Fruit fly (Drosophila melanogaster) whole organism, embryonic: ENCODE data around the gene CG31717.
A peak's percentile ranks its signal among the peaks of the same experiment; 100 is the strongest.

Experiments
- Atf-2 ChIP-seq: fragments of 200-800 bp; sonication (Bioruptor generic); optimal IDR thresholded peaks from 2 replicates; lab custom pipeline; 2016; ENCODE audit warnings: missing biosample characterization, missing genetic modification characterization
- Atf3 ChIP-seq: fragments of 200-800 bp; sonication (Bioruptor generic); optimal IDR thresholded peaks from 3 replicates; lab custom pipeline; 2016; ENCODE audit warnings: missing biosample characterization, missing genetic modification characterization
- Bteb2 ChIP-seq: fragments of 200-800 bp; sonication (Bioruptor generic); optimal IDR thresholded peaks from 2 replicates; lab custom pipeline; 2016; ENCODE audit warnings: missing biosample characterization, missing genetic modification characterization
- CG10147 ChIP-seq: fragments of 200-800 bp; sonication (Bioruptor generic); optimal IDR thresholded peaks from 2 replicates; lab custom pipeline; 2019; ENCODE audit warnings: missing biosample characterization, mild to moderate bottlenecking, missing genetic modification characterization, moderate library complexity
- CG10209 ChIP-seq: fragments of 200-800 bp; sonication (Bioruptor generic); optimal IDR thresholded peaks from 3 replicates; lab custom pipeline; 2017; ENCODE audit warnings: missing biosample characterization, mild to moderate bottlenecking, missing genetic modification characterization, missing genetic modification reagents
- CG10462 ChIP-seq: fragments of 200-800 bp; sonication (Bioruptor generic); optimal IDR thresholded peaks from 2 replicates; lab custom pipeline; 2016; ENCODE audit warnings: missing biosample characterization, missing genetic modification characterization
- CG10654 ChIP-seq: fragments of 200-800 bp; sonication (Bioruptor generic); optimal IDR thresholded peaks from 2 replicates; lab custom pipeline; 2016; ENCODE audit warnings: missing biosample characterization, missing genetic modification characterization
- CG13287 ChIP-seq: fragments of 200-800 bp; sonication (Bioruptor generic); IDR thresholded peaks from 2 replicates; pipeline ENCODE4 v1.3.6; 2022; ENCODE audit warnings: missing biosample characterization, missing genetic modification characterization; ENCODE audit not compliant: partially characterized antibody
- CG14667 ChIP-seq: fragments of 200-800 bp; sonication (Bioruptor generic); IDR thresholded peaks from 2 replicates; pipeline ENCODE4 v1.3.6; 2022; ENCODE audit warnings: missing biosample characterization, missing genetic modification characterization
- CG15011 ChIP-seq: fragments of 200-800 bp; sonication (Bioruptor generic); optimal IDR thresholded peaks from 3 replicates; lab custom pipeline; 2018; ENCODE audit warnings: missing biosample characterization, mild to moderate bottlenecking, missing genetic modification characterization
- CG2678 ChIP-seq: fragments of 200-800 bp; sonication (Bioruptor generic); optimal IDR thresholded peaks from 3 replicates; lab custom pipeline; 2019; ENCODE audit warnings: missing biosample characterization, mild to moderate bottlenecking, missing genetic modification characterization, moderate library complexity
- CG2712 ChIP-seq: fragments of 200-800 bp; optimal IDR thresholded peaks from 3 replicates; lab custom pipeline; 2019; ENCODE audit warnings: missing biosample characterization, mild to moderate bottlenecking, missing genetic modification characterization, moderate library complexity
- CG2875 ChIP-seq: fragments of 200-800 bp; sonication (Bioruptor generic); optimal IDR thresholded peaks from 2 replicates; lab custom pipeline; 2017; ENCODE audit warnings: missing biosample characterization, mild to moderate bottlenecking, missing genetic modification characterization, missing genetic modification reagents
- CG30431 ChIP-seq: fragments of 200-800 bp; sonication (Bioruptor generic); optimal IDR thresholded peaks from 2 replicates; lab custom pipeline; 2017; ENCODE audit warnings: missing biosample characterization, missing genetic modification characterization
- CG31365 ChIP-seq: fragments of 200-800 bp; sonication (Bioruptor generic); optimal IDR thresholded peaks from 2 replicates; lab custom pipeline; 2018; ENCODE audit warnings: missing biosample characterization, mild to moderate bottlenecking, missing genetic modification characterization
- CG34422 ChIP-seq: fragments of 200-800 bp; sonication (Bioruptor generic); IDR thresholded peaks from 3 replicates; pipeline ENCODE4 v1.3.6; 2022; ENCODE audit warnings: missing biosample characterization, missing genetic modification characterization
- CG4328 ChIP-seq: fragments of 200-800 bp; sonication (Bioruptor generic); optimal IDR thresholded peaks from 3 replicates; lab custom pipeline; 2017; ENCODE audit warnings: missing biosample characterization, missing genetic modification reagents, missing genetic modification characterization
- CG6272 ChIP-seq: fragments of 200-800 bp; sonication (Bioruptor generic); IDR thresholded peaks from 2 replicates; pipeline ENCODE4 v1.3.6; 2022; ENCODE audit warnings: missing biosample characterization, missing genetic modification characterization
- CG6854 ChIP-seq: fragments of 200-800 bp; sonication (Bioruptor generic); optimal IDR thresholded peaks from 3 replicates; lab custom pipeline; 2017; ENCODE audit warnings: missing biosample characterization, mild to moderate bottlenecking, missing genetic modification characterization
- CG7556 ChIP-seq: fragments of 200-800 bp; sonication (Bioruptor generic); optimal IDR thresholded peaks from 2 replicates; lab custom pipeline; 2017; ENCODE audit warnings: missing biosample characterization, mild to moderate bottlenecking, missing genetic modification characterization
- CG7786 ChIP-seq: fragments of 200-800 bp; sonication (Bioruptor generic); optimal IDR thresholded peaks from 2 replicates; lab custom pipeline; 2016; ENCODE audit warnings: missing biosample characterization, missing genetic modification characterization
- CG7928 ChIP-seq: fragments of 200-800 bp; sonication (Bioruptor generic); optimal IDR thresholded peaks from 2 replicates; lab custom pipeline; 2017; ENCODE audit warnings: missing biosample characterization, mild to moderate bottlenecking, missing genetic modification characterization
- CG8765 ChIP-seq: fragments of 200-800 bp; sonication (Bioruptor generic); IDR thresholded peaks from 2 replicates; pipeline ENCODE4 v1.3.6; 2022; ENCODE audit warnings: missing biosample characterization, missing genetic modification characterization
- CG9932 ChIP-seq: fragments of 200-800 bp; sonication (Bioruptor generic); IDR thresholded peaks from 2 replicates; pipeline ENCODE4 v1.3.6; 2022; ENCODE audit warnings: missing biosample characterization, missing genetic modification characterization
- Camta ChIP-seq: fragments of 200-800 bp; sonication (Bioruptor generic); optimal IDR thresholded peaks from 2 replicates; lab custom pipeline; 2016; ENCODE audit warnings: missing biosample characterization, missing genetic modification characterization
- D ChIP-seq, 2 experiments: fragments of 200-800 bp in 1 of 2; fragments of >200 bp in 1 of 2; sonication (Bioruptor generic) in 1 of 2; optimal IDR thresholded peaks; 2 replicates in 1 of 2; 3 replicates in 1 of 2; lab custom pipeline; 2017; ENCODE audit warnings: mild to moderate bottlenecking in 1 of 2, missing biosample characterization in 1 of 2, missing genetic modification characterization in 1 of 2, missing genetic modification reagents in 1 of 2
- Fer1 ChIP-seq: fragments of 200-800 bp; sonication (Bioruptor generic); optimal IDR thresholded peaks from 2 replicates; lab custom pipeline; 2017; ENCODE audit warnings: missing biosample characterization, mild to moderate bottlenecking, missing genetic modification characterization
- NC2β ChIP-seq: fragments of 200-800 bp; sonication (Bioruptor generic); optimal IDR thresholded peaks from 2 replicates; lab custom pipeline; 2016; ENCODE audit warnings: missing biosample characterization, missing genetic modification characterization
- Poxn ChIP-seq: fragments of 200-800 bp; sonication (Bioruptor generic); IDR thresholded peaks from 2 replicates; pipeline ENCODE4 v1.3.6; 2022; ENCODE audit warnings: missing biosample characterization, missing genetic modification characterization
- Rx ChIP-seq: fragments of 200-800 bp; sonication (Bioruptor generic); IDR thresholded peaks from 2 replicates; pipeline ENCODE4 v1.3.6; 2022; ENCODE audit warnings: missing biosample characterization, missing genetic modification characterization
- Taf1 ChIP-seq: fragments of 200-800 bp; sonication (Bioruptor generic); IDR thresholded peaks from 2 replicates; pipeline ENCODE4 v1.3.6; 2022; ENCODE audit warnings: missing biosample characterization, missing genetic modification characterization
- al ChIP-seq: fragments of 200-800 bp; sonication (Bioruptor generic); IDR thresholded peaks from 2 replicates; pipeline ENCODE4 v1.3.6; 2022; ENCODE audit warnings: missing biosample characterization, missing genetic modification characterization
- ato ChIP-seq: fragments of 200-800 bp; sonication (Bioruptor generic); IDR thresholded peaks from 2 replicates; pipeline ENCODE4 v1.3.6; 2022; ENCODE audit warnings: missing biosample characterization, missing genetic modification characterization; ENCODE audit not compliant: partially characterized antibody
- bab2 ChIP-seq: fragments of 200-800 bp; sonication (Bioruptor generic); optimal IDR thresholded peaks from 2 replicates; lab custom pipeline; 2016; ENCODE audit warnings: missing biosample characterization, missing genetic modification characterization
- cas ChIP-seq: fragments of 200-800 bp; sonication (Bioruptor generic); IDR thresholded peaks from 2 replicates; pipeline ENCODE4 v1.3.6; 2022; ENCODE audit warnings: missing biosample characterization, missing genetic modification characterization
- chn ChIP-seq: fragments of 200-800 bp; sonication (Bioruptor generic); optimal IDR thresholded peaks from 2 replicates; lab custom pipeline; 2016; ENCODE audit warnings: missing biosample characterization, missing genetic modification characterization
- fu2 ChIP-seq: fragments of 200-800 bp; sonication (Bioruptor generic); optimal IDR thresholded peaks from 2 replicates; lab custom pipeline; 2016; ENCODE audit warnings: missing biosample characterization, missing genetic modification characterization
- gcm ChIP-seq: fragments of 200-800 bp; sonication (Bioruptor generic); optimal IDR thresholded peaks from 2 replicates; lab custom pipeline; 2019; ENCODE audit warnings: missing biosample characterization, mild to moderate bottlenecking, missing genetic modification characterization, moderate library complexity
- gem ChIP-seq: fragments of 200-800 bp; sonication (Bioruptor generic); optimal IDR thresholded peaks from 2 replicates; lab custom pipeline; 2019; ENCODE audit warnings: missing biosample characterization, mild to moderate bottlenecking, missing genetic modification characterization, moderate library complexity
- gt ChIP-seq: fragments of 200-800 bp; sonication (Bioruptor generic); IDR thresholded peaks from 2 replicates; pipeline ENCODE4 v1.3.6; 2022; ENCODE audit warnings: missing biosample characterization, missing genetic modification characterization
- hth ChIP-seq: fragments of >200 bp; optimal IDR thresholded peaks from 2 replicates; lab custom pipeline; 2017; ENCODE audit warnings: inconsistent platforms
- inv ChIP-seq: fragments of 200-800 bp; sonication (Bioruptor generic); IDR thresholded peaks from 2 replicates; pipeline ENCODE4 v1.3.6; 2022; ENCODE audit warnings: missing biosample characterization, missing genetic modification characterization; ENCODE audit not compliant: partially characterized antibody
- klu ChIP-seq: fragments of 200-800 bp; sonication (Bioruptor generic); IDR thresholded peaks from 2 replicates; pipeline ENCODE4 v1.3.6; 2022; ENCODE audit warnings: missing biosample characterization, missing genetic modification characterization
- nerfin-2 ChIP-seq: fragments of 200-800 bp; sonication (Bioruptor generic); IDR thresholded peaks from 2 replicates; pipeline ENCODE4 v1.3.6; 2022; ENCODE audit warnings: missing biosample characterization, missing genetic modification characterization; ENCODE audit not compliant: partially characterized antibody
- oc ChIP-seq: fragments of 200-800 bp; sonication (Bioruptor generic); optimal IDR thresholded peaks from 2 replicates; lab custom pipeline; 2018; ENCODE audit warnings: missing biosample characterization, mild to moderate bottlenecking, missing genetic modification characterization, moderate library complexity
- peb ChIP-seq: fragments of 200-800 bp; sonication (Bioruptor generic); IDR thresholded peaks from 2 replicates; pipeline ENCODE4 v1.3.6; 2022; ENCODE audit warnings: missing biosample characterization, missing genetic modification characterization
- salm ChIP-seq: fragments of 200-800 bp; sonication (Bioruptor generic); optimal IDR thresholded peaks from 2 replicates; lab custom pipeline; 2018; ENCODE audit warnings: missing biosample characterization, mild to moderate bottlenecking, missing genetic modification characterization
- sima ChIP-seq: fragments of 200-800 bp; sonication (Bioruptor generic); optimal IDR thresholded peaks from 2 replicates; lab custom pipeline; 2016; ENCODE audit warnings: missing biosample characterization, missing genetic modification characterization
- ssp ChIP-seq: fragments of 200-800 bp; sonication (Bioruptor generic); IDR thresholded peaks from 2 replicates; pipeline ENCODE4 v1.3.6; 2022; ENCODE audit warnings: missing biosample characterization, missing genetic modification characterization
- tin ChIP-seq: fragments of 200-800 bp; sonication (Bioruptor generic); optimal IDR thresholded peaks from 3 replicates; lab custom pipeline; 2016; ENCODE audit warnings: missing biosample characterization, missing genetic modification characterization
- wor ChIP-seq: fragments of 200-800 bp; sonication (Bioruptor generic); IDR thresholded peaks from 2 replicates; pipeline ENCODE4 v1.3.6; 2022; ENCODE audit warnings: missing biosample characterization, missing genetic modification characterization
- zen2 ChIP-seq: fragments of 200-800 bp; sonication (Bioruptor generic); IDR thresholded peaks from 3 replicates; pipeline ENCODE4 v1.3.6; 2022; ENCODE audit warnings: missing biosample characterization, missing genetic modification characterization; ENCODE audit not compliant: partially characterized antibody

CG31717 gene

dm6 chr2L:10299810-10300147, 49.2 kb downstream of the CG31717 start, which contains the start of gene CYLD (continued):
- TF ChIP-seq CG2712 (tag; lab: Kevin White, UChicago) = peak; percentile 85
- TF ChIP-seq bab2 (GFP tag; lab: Kevin White, UChicago) = peak; percentile 17
- TF ChIP-seq CG2875 (GFP tag; lab: Kevin White, UChicago) = peak; percentile 41
- no peak for TF ChIP-seq Rx
- TF ChIP-seq Camta (GFP tag; lab: Kevin White, UChicago) = peak; percentile 5
- TF ChIP-seq tin (GFP tag; lab: Kevin White, UChicago) = peak; percentile 54
- TF ChIP-seq gcm (GFP tag; lab: Kevin White, UChicago) = peak; percentile 73
- no peak for TF ChIP-seq CG30431 (GFP tag; lab: Kevin White, UChicago)
- peak; percentile 24 for TF ChIP-seq Bteb2 (GFP tag; lab: Kevin White, UChicago)
- TF ChIP-seq CG10147 (GFP tag; lab: Kevin White, UChicago) = peak; percentile 61
- no peak for TF ChIP-seq NC2β
- TF ChIP-seq zen2 = no peak
- no peak for TF ChIP-seq CG7786 (GFP tag; lab: Kevin White, UChicago)
- TF ChIP-seq CG31365 (tag; lab: Kevin White, UChicago) = no peak
- no peak for TF ChIP-seq CG9932 (GFP tag; lab: Robert Waterston, UW)
- TF ChIP-seq Fer1 (GFP tag; lab: Kevin White, UChicago) = peak; percentile 67
- no peak for TF ChIP-seq peb
- no peak for TF ChIP-seq CG7928 (GFP tag; lab: Kevin White, UChicago)
- no peak for TF ChIP-seq CG6272 (GFP tag; lab: Robert Waterston, UW)
- no peak for TF ChIP-seq ato (GFP tag; lab: Robert Waterston, UW)
- no peak for TF ChIP-seq Taf1 (GFP tag; lab: Robert Waterston, UW)
- no peak for TF ChIP-seq ssp (GFP tag; lab: Robert Waterston, UW)
- no peak for TF ChIP-seq Atf3 (GFP tag; lab: Kevin White, UChicago)
- TF ChIP-seq wor (GFP tag; lab: Robert Waterston, UW) = peak; percentile 30; the same call in 1 of the 2 replicates
- no peak for TF ChIP-seq fu2 (GFP tag; lab: Kevin White, UChicago)
- TF ChIP-seq sima (GFP tag; lab: Kevin White, UChicago) = no peak
- TF ChIP-seq al (GFP tag; lab: Robert Waterston, UW) = no peak; the same call in 1 of the 2 replicates
- TF ChIP-seq CG34422 (GFP tag; lab: Robert Waterston, UW) = no peak; the same call in 2 of the 3 replicates
- TF ChIP-seq nerfin-2 (GFP tag; lab: Robert Waterston, UW) = no peak
- no peak for TF ChIP-seq CG8765 (GFP tag; lab: Robert Waterston, UW)
- no peak for TF ChIP-seq D (optimal IDR thresholded peaks at IDR 0.05; lab: Kevin White, UChicago)
- peak; percentile 29 for TF ChIP-seq D (GFP tag; optimal IDR thresholded peaks at IDR 0.05; lab: Kevin White, UChicago)
- TF ChIP-seq gt (GFP tag; lab: Robert Waterston, UW) = no peak
- peak; percentile 16 for TF ChIP-seq CG15011 (GFP tag; lab: Kevin White, UChicago)
- TF ChIP-seq Atf-2 (GFP tag; lab: Kevin White, UChicago) = no peak
- peak; percentile 72 for TF ChIP-seq CG7556 (GFP tag; lab: Kevin White, UChicago)
- peak; percentile 52 for TF ChIP-seq CG10209 (GFP tag; lab: Kevin White, UChicago)
- no peak for TF ChIP-seq klu (GFP tag; lab: Robert Waterston, UW)
- TF ChIP-seq CG10462 (GFP tag; lab: Kevin White, UChicago) = peak; percentile 24
- TF ChIP-seq CG4328 = no peak
- TF ChIP-seq CG2678 (tag; lab: Kevin White, UChicago) = peak; percentile 83
- TF ChIP-seq CG14667 = no peak
- TF ChIP-seq CG13287 (GFP tag; lab: Robert Waterston, UW) = no peak; the same call in 1 of the 2 replicates
- TF ChIP-seq CG10654 (GFP tag; lab: Kevin White, UChicago) = peak; percentile 61
- no peak for TF ChIP-seq chn
- TF ChIP-seq hth = no peak
- peak; percentile 63 for TF ChIP-seq salm (tag; lab: Kevin White, UChicago)
- no peak for TF ChIP-seq Poxn (GFP tag; lab: Robert Waterston, UW)
- TF ChIP-seq CG6854 (GFP tag; lab: Kevin White, UChicago) = peak; percentile 27
- TF ChIP-seq inv = no peak
- TF ChIP-seq gem (tag; lab: Kevin White, UChicago) = peak; percentile 89
- no peak for TF ChIP-seq oc
- no peak for TF ChIP-seq cas
